Fruit fly (Drosophila melanogaster) whole organism, wandering third instar larva: Measurements from ENCODE around the gene CG4218.

Experiments
- Abd-B ChIP-seq: fragments of >200 bp; optimal IDR thresholded peaks from 2 replicates; lab custom pipeline; 2017; ENCODE audit warnings: missing biosample characterization, missing genetic modification characterization
- CG32264 ChIP-seq: fragments of 200-800 bp; sonication (Bioruptor generic); optimal IDR thresholded peaks from 2 replicates; lab custom pipeline; 2016; ENCODE audit warnings: missing biosample characterization, missing genetic modification characterization
- CrebA ChIP-seq: fragments of 200-800 bp; sonication (Bioruptor generic); optimal IDR thresholded peaks from 2 replicates; lab custom pipeline; 2016; ENCODE audit warnings: missing biosample characterization, mild to moderate bottlenecking, missing genetic modification characterization, borderline replicate concordance
- Dfd ChIP-seq: fragments of >200 bp; optimal IDR thresholded peaks from 2 replicates; lab custom pipeline; 2017; ENCODE audit warnings: missing biosample characterization, missing genetic modification characterization
- Dif ChIP-seq: fragments of 200-275, 200-300 bp; sonication (Bioruptor generic); optimal IDR thresholded peaks from 2 replicates; lab custom pipeline; 2018; ENCODE audit warnings: missing biosample characterization, missing genetic modification characterization; ENCODE audit not compliant: partially characterized antibody
- GATAd ChIP-seq: sonication (Bioruptor generic); optimal IDR thresholded peaks from 2 replicates; lab custom pipeline; 2016; ENCODE audit warnings: missing biosample characterization, missing genetic modification characterization
- HLH106 ChIP-seq: fragments of 200-800 bp; optimal IDR thresholded peaks from 3 replicates; lab custom pipeline; 2019; ENCODE audit warnings: missing biosample characterization, mild to moderate bottlenecking, missing genetic modification characterization, moderate library complexity
- Hnf4 ChIP-seq: fragments of 200-800 bp; sonication (Bioruptor generic); optimal IDR thresholded peaks from 2 replicates; lab custom pipeline; 2016; ENCODE audit warnings: missing biosample characterization, mild to moderate bottlenecking, missing genetic modification characterization
- Hr83 ChIP-seq: fragments of 200-300 bp; sonication (Bioruptor generic); optimal IDR thresholded peaks from 2 replicates; lab custom pipeline; 2016; ENCODE audit warnings: missing biosample characterization, mild to moderate bottlenecking, missing genetic modification characterization, moderate library complexity; ENCODE audit not compliant: poor library complexity, severe bottlenecking
- Jra ChIP-seq: sonication (Bioruptor generic); optimal IDR thresholded peaks from 2 replicates; lab custom pipeline; 2016; ENCODE audit warnings: missing biosample characterization, missing genetic modification characterization
- Myc ChIP-seq: fragments of >200 bp; optimal IDR thresholded peaks from 2 replicates; lab custom pipeline; 2017
- N ChIP-seq: fragments of >200 bp; optimal IDR thresholded peaks from 2 replicates; lab custom pipeline; 2018; ENCODE audit warnings: missing biosample characterization, missing external identifiers, missing genetic modification characterization
- Rel ChIP-seq, 2 experiments: fragments of 200-800 bp; sonication (Bioruptor generic) in 1 of 2; optimal IDR thresholded peaks; 2 replicates in 1 of 2; 3 replicates in 1 of 2; lab custom pipeline; 2016 to 2019; ENCODE audit warnings: mild to moderate bottlenecking in 2 of 2, missing biosample characterization in 2 of 2, missing genetic modification characterization in 2 of 2, moderate library complexity in 1 of 2
- Sp1 ChIP-seq: fragments of 200-800 bp; sonication (Bioruptor generic); optimal IDR thresholded peaks from 3 replicates; lab custom pipeline; 2019; ENCODE audit warnings: missing biosample characterization, mild to moderate bottlenecking, missing genetic modification characterization, moderate library complexity
- Vsx2 ChIP-seq: fragments of 200-300, 225-300 bp; sonication (Bioruptor generic); optimal IDR thresholded peaks from 2 replicates; lab custom pipeline; 2018; ENCODE audit warnings: missing biosample characterization, missing genetic modification characterization; ENCODE audit not compliant: partially characterized antibody
- br ChIP-seq: fragments of 200-800 bp; sonication (Bioruptor generic); optimal IDR thresholded peaks from 2 replicates; lab custom pipeline; 2016; ENCODE audit warnings: missing biosample characterization, missing genetic modification characterization
- brk ChIP-seq: fragments of 200-800 bp; sonication (Bioruptor generic); optimal IDR thresholded peaks from 2 replicates; lab custom pipeline; 2016; ENCODE audit warnings: missing biosample characterization, mild to moderate bottlenecking, missing genetic modification characterization
- dl ChIP-seq, 2 experiments: fragments of 175-275, 200-275 bp in 1 of 2; fragments of 200-275 bp in 1 of 2; sonication (Bioruptor generic); optimal IDR thresholded peaks; lab custom pipeline; 2018; ENCODE audit warnings: mild to moderate bottlenecking in 2 of 2, missing biosample characterization in 2 of 2, missing genetic modification characterization in 2 of 2, moderate library complexity in 2 of 2; ENCODE audit not compliant: partially characterized antibody in 2 of 2, insufficient read depth in 1 of 2
- dmrt93B ChIP-seq: fragments of 200-800 bp; sonication (Bioruptor generic); optimal IDR thresholded peaks from 2 replicates; lab custom pipeline; 2018; ENCODE audit warnings: missing biosample characterization, mild to moderate bottlenecking, missing genetic modification characterization
- foxo ChIP-seq, 2 experiments: fragments of 200-800 bp; sonication (Bioruptor generic); optimal IDR thresholded peaks; 2 replicates in 1 of 2; 3 replicates in 1 of 2; lab custom pipeline; 2016 to 2017; ENCODE audit warnings: missing biosample characterization in 2 of 2, missing genetic modification characterization in 2 of 2
- fru ChIP-seq: fragments of 200-800 bp; sonication (Bioruptor generic); optimal IDR thresholded peaks from 3 replicates; lab custom pipeline; 2016; ENCODE audit warnings: missing biosample characterization, mild to moderate bottlenecking, missing genetic modification characterization
- h ChIP-seq: fragments of 200-800 bp; sonication (Bioruptor generic); optimal IDR thresholded peaks from 3 replicates; lab custom pipeline; 2016; ENCODE audit warnings: missing biosample characterization, mild to moderate bottlenecking, missing genetic modification characterization
- lola ChIP-seq: fragments of >200 bp; optimal IDR thresholded peaks from 2 replicates; lab custom pipeline; 2017; ENCODE audit warnings: missing biosample characterization, missing genetic modification characterization
- rgr ChIP-seq: fragments of 200-800 bp; sonication (Bioruptor generic); optimal IDR thresholded peaks from 3 replicates; lab custom pipeline; 2016; ENCODE audit warnings: missing biosample characterization, mild to moderate bottlenecking, missing genetic modification characterization
- sage ChIP-seq: fragments of 200-800 bp; sonication (Bioruptor generic); optimal IDR thresholded peaks from 2 replicates; lab custom pipeline; 2016; ENCODE audit warnings: missing biosample characterization, mild to moderate bottlenecking, missing genetic modification characterization
- sv ChIP-seq: fragments of 200-800 bp; sonication (Bioruptor generic); optimal IDR thresholded peaks from 3 replicates; lab custom pipeline; 2016; ENCODE audit warnings: missing biosample characterization, missing genetic modification characterization
- tai ChIP-seq: sonication (Bioruptor generic); optimal IDR thresholded peaks from 2 replicates; lab custom pipeline; 2016; ENCODE audit warnings: missing biosample characterization, missing genetic modification characterization
- woc ChIP-seq: sonication (Bioruptor generic); optimal IDR thresholded peaks from 2 replicates; lab custom pipeline; 2016; ENCODE audit warnings: missing biosample characterization, mild to moderate bottlenecking, missing genetic modification characterization

CG4218 gene

dm6 chr2L:14545319-14545740 is 3.6 kb downstream of the CG4218 start:
- TF ChIP-seq brk (GFP tag; lab: Kevin White, UChicago) (no peak), GATAd (GFP tag; lab: Kevin White, UChicago) (no peak), Jra (GFP tag; lab: Kevin White, UChicago) (no peak), sv (GFP tag; lab: Kevin White, UChicago) (no peak), N (GFP tag; lab: Kevin White, UChicago) (no peak), HLH106 (no peak), Hr83 (GFP tag; lab: Kevin White, UChicago) (no peak), CG32264 (GFP tag; lab: Kevin White, UChicago) (no peak), woc (GFP tag; lab: Kevin White, UChicago) (no peak), dl (GFP tag; optimal IDR thresholded peaks at IDR 0.05; lab: Kevin White, UChicago; ENCODE audit: insufficient read depth in 1 of 2, partially characterized antibody in 2 of 2) (no peak), lola (no peak), rgr (GFP tag; lab: Kevin White, UChicago) (no peak), br (GFP tag; lab: Kevin White, UChicago) (no peak), Dfd (GFP tag; lab: Kevin White, UChicago) (no peak), fru (GFP tag; lab: Kevin White, UChicago) (no peak)

- TF ChIP-seq Jra (GFP tag; lab: Kevin White, UChicago) = no peak
- no peak for TF ChIP-seq sv (GFP tag; lab: Kevin White, UChicago)
- TF ChIP-seq tai (GFP tag; lab: Kevin White, UChicago) = no peak
- TF ChIP-seq Rel (GFP tag; optimal IDR thresholded peaks at IDR 0.05; lab: Kevin White, UChicago) = no peak
- peak; percentile 30 for TF ChIP-seq Rel (tag; optimal IDR thresholded peaks at IDR 0.05; lab: Kevin White, UChicago)
- no peak for TF ChIP-seq Sp1 (GFP tag; lab: Kevin White, UChicago)
- TF ChIP-seq Dfd (GFP tag; lab: Kevin White, UChicago) = no peak
- TF ChIP-seq brk (GFP tag; lab: Kevin White, UChicago) = no peak
- no peak for TF ChIP-seq rgr (GFP tag; lab: Kevin White, UChicago)
- no peak for TF ChIP-seq CrebA
- no peak for TF ChIP-seq HLH106
- no peak for TF ChIP-seq Hnf4 (GFP tag; lab: Kevin White, UChicago)
- peak; percentile 9 for TF ChIP-seq Dif (GFP tag; lab: Kevin White, UChicago)
- TF ChIP-seq, all 38 proteins: peak for 2
Measured at dm6 chr2L:14540539-14541106, 8.3 kb downstream of the CG4218 start.

dm6 chr2L:14539872-14540524 is 8.9 kb downstream of the CG4218 start:
- TF ChIP-seq Rel (GFP tag; optimal IDR thresholded peaks at IDR 0.05; lab: Kevin White, UChicago) = no peak
- peak; percentile 62 for TF ChIP-seq Rel (tag; optimal IDR thresholded peaks at IDR 0.05; lab: Kevin White, UChicago)
- no peak for TF ChIP-seq GATAd (GFP tag; lab: Kevin White, UChicago)
- no peak for TF ChIP-seq Dfd (GFP tag; lab: Kevin White, UChicago)
- no peak for TF ChIP-seq Abd-B
- TF ChIP-seq Myc (lab: Kevin White, UChicago) = no peak
- TF ChIP-seq foxo (GFP tag; optimal IDR thresholded peaks at IDR 0.05; lab: Kevin White, UChicago) = peak in 1 of 2 experiments; percentile 17

- TF ChIP-seq Vsx2 (GFP tag; lab: Kevin White, UChicago) (peak; percentile 50), fru (GFP tag; lab: Kevin White, UChicago) (peak; percentile 45), Myc (lab: Kevin White, UChicago) (no peak), h (peak; percentile 7), N (GFP tag; lab: Kevin White, UChicago) (no peak)
Measured at dm6 chr2L:14538853-14539358, 10.0 kb downstream of the CG4218 start.

- TF ChIP-seq Hnf4 (GFP tag; lab: Kevin White, UChicago) (no peak), woc (GFP tag; lab: Kevin White, UChicago) (no peak), sage (GFP tag; lab: Kevin White, UChicago) (no peak), N (GFP tag; lab: Kevin White, UChicago) (no peak), dmrt93B (GFP tag; lab: Kevin White, UChicago) (no peak)
Measured at dm6 chr2L:14537432-14538221, 11.3 kb downstream of the CG4218 start.
